Fruit fly (Drosophila melanogaster): ENCODE measurements around the gene CG10237.

Gene CG10237

DNA sequence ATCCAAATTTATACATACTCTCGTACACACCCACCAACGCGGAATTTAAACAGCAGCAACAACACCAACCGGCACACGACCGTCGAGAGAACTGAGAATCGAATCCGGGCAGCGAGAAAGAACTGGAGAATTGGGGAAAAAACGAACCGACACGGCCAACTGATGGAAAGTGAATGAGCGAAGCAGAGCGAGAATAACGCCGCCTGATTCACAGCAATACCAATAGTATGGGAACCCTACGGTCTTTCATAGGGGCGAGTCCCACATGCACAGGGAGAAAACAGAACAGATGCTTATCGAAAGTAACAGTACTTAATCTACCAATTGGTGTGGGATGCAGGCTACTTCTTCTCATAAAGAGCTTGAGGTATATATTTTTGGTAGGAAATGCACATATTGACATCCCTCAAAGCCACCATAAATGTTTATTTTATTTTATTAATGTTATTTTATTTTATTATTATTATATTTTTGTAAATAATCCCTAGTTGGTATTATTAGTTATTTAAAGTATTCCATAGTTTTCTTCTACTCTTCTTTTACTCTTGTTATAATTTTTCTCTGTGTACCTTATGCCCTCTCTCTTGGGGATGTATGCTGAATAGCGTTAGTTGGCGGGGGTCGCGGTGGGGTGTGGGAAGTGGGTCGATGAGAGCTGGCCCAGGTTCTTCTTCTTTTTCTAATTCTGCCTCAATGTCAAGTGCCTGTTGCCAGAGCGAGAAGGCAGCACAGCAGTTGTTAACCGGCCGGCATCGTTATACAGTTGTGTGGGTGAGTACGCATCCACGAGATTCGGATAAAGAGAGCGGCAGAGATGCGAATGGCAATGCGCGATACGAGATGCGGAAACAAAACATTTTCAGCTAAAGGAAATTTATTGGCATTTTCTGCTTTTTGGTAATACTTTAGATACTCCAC is 44.0 kb downstream of the CG10237 start, which contains the start of gene CG17544 (continued):
- TF ChIP-seq stwl (tag; optimal IDR thresholded peaks at IDR 0.05) (no peak), CG32767 (GFP tag; IDR thresholded peaks at IDR 0.05) (0 out of 2 replicates have a peak, but pooled peaks have one; percentile 32), Dfd (GFP tag; optimal IDR thresholded peaks at IDR 0.05) (no peak), CG34224 (GFP tag; IDR thresholded peaks at IDR 0.05; ENCODE audit: partially characterized antibody) (peak; percentile 48; the same call in 2 of the 3 replicates), rib (GFP tag; IDR thresholded peaks at IDR 0.05) (peak; percentile 66; the same call in 1 of the 2 replicates), Dll (GFP tag; IDR thresholded peaks at IDR 0.05; ENCODE audit: partially characterized antibody) (no peak), CG9215 (GFP tag; IDR thresholded peaks at IDR 0.05) (peak; percentile 70), yki (optimal IDR thresholded peaks at IDR 0.05) (no peak), bbx (GFP tag; IDR thresholded peaks at IDR 0.05; ENCODE audit: partially characterized antibody) (peak; percentile 54), Sry-δ (GFP tag; optimal IDR thresholded peaks at IDR 0.05) (no peak), CG6813 (GFP tag; optimal IDR thresholded peaks at IDR 0.05) (peak; percentile 81), ssp (GFP tag; IDR thresholded peaks at IDR 0.05) (peak; percentile 54), fu2 (GFP tag; optimal IDR thresholded peaks at IDR 0.05) (peak; percentile 25), sima (GFP tag; optimal IDR thresholded peaks at IDR 0.05) (no peak), ara (GFP tag; IDR thresholded peaks at IDR 0.05) (no peak), CG9609 (GFP tag; optimal IDR thresholded peaks at IDR 0.05) (peak; percentile 31), CTCF (GFP tag; optimal IDR thresholded peaks at IDR 0.05) (no peak), ac (GFP tag; optimal IDR thresholded peaks at IDR 0.05) (peak; percentile 9), tgo (GFP tag; IDR thresholded peaks at IDR 0.05) (peak; percentile 63), hth (optimal IDR thresholded peaks at IDR 0.05) (no peak), nerfin-1 (tag; optimal IDR thresholded peaks at IDR 0.05) (peak; percentile 74), Awh (GFP tag; IDR thresholded peaks at IDR 0.05) (no peak), CG7963 (GFP tag; IDR thresholded peaks at IDR 0.05; ENCODE audit: partially characterized antibody) (no peak), CG1603 (tag; optimal IDR thresholded peaks at IDR 0.05) (peak; percentile 13), CG17361 (GFP tag; IDR thresholded peaks at IDR 0.05) (peak; percentile 87), D (optimal IDR thresholded peaks at IDR 0.05) (no peak), D (GFP tag; optimal IDR thresholded peaks at IDR 0.05) (peak; percentile 83), insv (GFP tag; optimal IDR thresholded peaks at IDR 0.05) (peak in 1 of 2 experiments; percentile 28), CG17612 (GFP tag; IDR thresholded peaks at IDR 0.05) (no peak), emc (GFP tag; optimal IDR thresholded peaks at IDR 0.05) (no peak), lilli (GFP tag; optimal IDR thresholded peaks at IDR 0.05) (peak; percentile 27), trem (tag; optimal IDR thresholded peaks at IDR 0.05) (peak; percentile 75), maf-S (GFP tag; optimal IDR thresholded peaks at IDR 0.05) (no peak), gcm (GFP tag; optimal IDR thresholded peaks at IDR 0.05) (peak; percentile 87), Drgx (GFP tag; IDR thresholded peaks at IDR 0.05) (peak; percentile 60), ewg (GFP tag; optimal IDR thresholded peaks at IDR 0.05) (peak; percentile 62), Fer2 (tag; optimal IDR thresholded peaks at IDR 0.05) (peak; percentile 59), Aef1 (GFP tag; IDR thresholded peaks at IDR 0.05) (peak; percentile 52; the same call in 1 of the 3 replicates), pnt (GFP tag; optimal IDR thresholded peaks at IDR 0.05) (peak; percentile 33), CG4404 (GFP tag; IDR thresholded peaks at IDR 0.05) (peak; percentile 67), Elba2 (GFP tag; optimal IDR thresholded peaks at IDR 0.05) (no peak), CG4424 (GFP tag; optimal IDR thresholded peaks at IDR 0.05) (peak; percentile 73), ATbp (GFP tag; optimal IDR thresholded peaks at IDR 0.05) (peak; percentile 70), Dad (GFP tag; optimal IDR thresholded peaks at IDR 0.05) (no peak), Hr78 (GFP tag; optimal IDR thresholded peaks at IDR 0.05) (peak in 1 of 2 experiments; percentile 96), CG12219 (GFP tag; optimal IDR thresholded peaks at IDR 0.05) (peak; percentile 11), kay (GFP tag; optimal IDR thresholded peaks at IDR 0.05) (peak; percentile 54), HLH54F (GFP tag; optimal IDR thresholded peaks at IDR 0.05) (peak; percentile 35), CG34422 (GFP tag; IDR thresholded peaks at IDR 0.05) (peak; percentile 99), CG15073 (GFP tag; optimal IDR thresholded peaks at IDR 0.05) (no peak)
